Worm (Caenorhabditis elegans) whole organism, midembryonic: ENCODE measurements around the gene str-176.

Experiments used
- T22C8.4 ChIP-seq: fragments of 200-800 bp; sonication (Bioruptor generic); IDR thresholded peaks from 2 replicates; pipeline ENCODE4 v1.3.6; 2022; ENCODE audit warnings: missing genetic modification characterization, missing compliant biosample characterization
- cog-1 ChIP-seq: sonication (generic microtip); optimal IDR thresholded peaks from 2 replicates; lab custom pipeline; 2016; ENCODE audit warnings: missing genetic modification characterization, missing compliant biosample characterization
- flt-1 ChIP-seq: fragments of 200-800 bp; sonication (Bioruptor generic); IDR thresholded peaks from 2 replicates; pipeline ENCODE4 v1.3.6; 2022; ENCODE audit warnings: missing genetic modification characterization, missing compliant biosample characterization
- klf-2 ChIP-seq: fragments of 200-800 bp; sonication (Bioruptor generic); conservative IDR thresholded peaks from 2 replicates; pipeline ENCODE4 v1.3.6; 2022; ENCODE audit warnings: missing genetic modification reagents, missing genetic modification characterization, missing compliant biosample characterization
- med-1 ChIP-seq: sonication (generic microtip); optimal IDR thresholded peaks from 2 replicates; lab custom pipeline; 2017; ENCODE audit warnings: missing genetic modification characterization, mild to moderate bottlenecking, missing compliant biosample characterization, antibody characterized with exemption, missing genetic modification reagents; ENCODE audit not compliant: insufficient read depth
- ref-1 ChIP-seq: fragments of 200-800 bp; sonication (Bioruptor generic); conservative IDR thresholded peaks from 2 replicates; pipeline ENCODE4 v1.3.6; 2022; ENCODE audit warnings: missing genetic modification reagents, missing genetic modification characterization, missing compliant biosample characterization
- tab-1 ChIP-seq: fragments of 200-800 bp; sonication (Bioruptor generic); IDR thresholded peaks from 2 replicates; pipeline ENCODE4 v1.3.6; 2022; ENCODE audit warnings: missing genetic modification characterization, missing compliant biosample characterization
- ztf-23 ChIP-seq: fragments of 200-800 bp; sonication (Bioruptor generic); IDR thresholded peaks from 2 replicates; pipeline ENCODE4 v1.3.6; 2022; ENCODE audit warnings: missing genetic modification reagents, missing genetic modification characterization, missing compliant biosample characterization
- ztf-29 ChIP-seq: fragments of 200-800 bp; sonication (Bioruptor generic); IDR thresholded peaks from 2 replicates; pipeline ENCODE4 v1.3.6; 2022; ENCODE audit warnings: missing genetic modification reagents, missing genetic modification characterization, missing compliant biosample characterization

str-176 gene

ce11 chrIV:8492242-8492641, 28.6 kb upstream of the str-176 start, which contains the start of gene sru-7:
sru-7 (plus strand) TSS chrIV:8492542.
- TF ChIP-seq klf-2 (no peak), flt-1 (GFP tag; lab: Robert Waterston, UW) (no peak), tab-1 (no peak), T22C8.4 (no peak), med-1 (no peak), cog-1 (tag; lab: Kevin White, UChicago) (no peak), ztf-29 (GFP tag; lab: Robert Waterston, UW) (no peak), ref-1 (GFP tag; lab: Robert Waterston, UW) (no peak), ztf-23 (GFP tag; lab: Robert Waterston, UW) (no peak)

- TF ChIP-seq ref-1 (GFP tag; lab: Robert Waterston, UW) (no peak), cog-1 (tag; lab: Kevin White, UChicago) (no peak), T22C8.4 (no peak)
These were observed 26.3 kb upstream of the str-176 start, which contains the start of gene srlf-2 for ce11 chrIV:8489915-8490314. srlf-2 (plus strand) TSS chrIV:8490215.

- TF ChIP-seq ref-1 (GFP tag; lab: Robert Waterston, UW) (no peak), ztf-29 (GFP tag; lab: Robert Waterston, UW) (no peak), klf-2 (no peak), T22C8.4 (no peak), ztf-23 (GFP tag; lab: Robert Waterston, UW) (no peak), flt-1 (GFP tag; lab: Robert Waterston, UW) (no peak), cog-1 (tag; lab: Kevin White, UChicago) (no peak), med-1 (no peak), tab-1 (no peak)
These were observed 24.4 kb upstream of the str-176 start for ce11 chrIV:8488043-8488442.

ce11 chrIV:8487183-8487582, 23.6 kb upstream of the str-176 start, which contains the start of gene srlf-3:
srlf-3 (plus strand) TSS chrIV:8487483.
- TF ChIP-seq ref-1 (GFP tag; lab: Robert Waterston, UW) = no peak
- no peak for TF ChIP-seq cog-1 (tag; lab: Kevin White, UChicago)
- no peak for TF ChIP-seq flt-1 (GFP tag; lab: Robert Waterston, UW)
- TF ChIP-seq tab-1 = no peak
- no peak for TF ChIP-seq ztf-23 (GFP tag; lab: Robert Waterston, UW)
- TF ChIP-seq ztf-29 (GFP tag; lab: Robert Waterston, UW) = no peak
- TF ChIP-seq T22C8.4 = no peak
- no peak for TF ChIP-seq med-1
- TF ChIP-seq klf-2 = no peak

ce11 chrIV:8481308-8481707, 17.7 kb upstream of the str-176 start, which contains the start of gene spp-8:
spp-8 (plus strand) TSS chrIV:8481664.
- TF ChIP-seq flt-1 (GFP tag; lab: Robert Waterston, UW) = no peak

- TF ChIP-seq flt-1 (GFP tag; lab: Robert Waterston, UW) (no peak), cog-1 (tag; lab: Kevin White, UChicago) (no peak)
These were observed 15.7 kb upstream of the str-176 start, which contains the start of gene hlh-12 for ce11 chrIV:8479346-8479745. hlh-12 (minus strand) TSS chrIV:8479446.

ce11 chrIV:8478516-8478915, 14.9 kb upstream of the str-176 start:
- TF ChIP-seq klf-2 (no peak), flt-1 (GFP tag; lab: Robert Waterston, UW) (no peak), cog-1 (tag; lab: Kevin White, UChicago) (no peak), med-1 (no peak), tab-1 (no peak), T22C8.4 (no peak)

ce11 chrIV:8476880-8477279, 13.3 kb upstream of the str-176 start, which contains the start of gene spp-10:
spp-10 (plus strand) TSS chrIV:8477180.
- TF ChIP-seq tab-1 = no peak
- no peak for TF ChIP-seq cog-1 (tag; lab: Kevin White, UChicago)
- TF ChIP-seq klf-2 = no peak
- TF ChIP-seq flt-1 (GFP tag; lab: Robert Waterston, UW) = no peak
- no peak for TF ChIP-seq ztf-23 (GFP tag; lab: Robert Waterston, UW)
- no peak for TF ChIP-seq ztf-29 (GFP tag; lab: Robert Waterston, UW)
- TF ChIP-seq T22C8.4 = no peak

ce11 chrIV:8476166-8476565, 12.6 kb upstream of the str-176 start:
- TF ChIP-seq med-1 = no peak

ce11 chrIV:8475030-8475679, 11.5 kb upstream of the str-176 start:
- TF ChIP-seq flt-1 (GFP tag; lab: Robert Waterston, UW) (no peak), med-1 (no peak), cog-1 (tag; lab: Kevin White, UChicago) (no peak), ztf-23 (GFP tag; lab: Robert Waterston, UW) (no peak), tab-1 (no peak), T22C8.4 (no peak), ref-1 (GFP tag; lab: Robert Waterston, UW) (no peak), ztf-29 (GFP tag; lab: Robert Waterston, UW) (no peak), klf-2 (no peak)

- TF ChIP-seq ztf-23 (GFP tag; lab: Robert Waterston, UW) = no peak
These were observed 10.1 kb upstream of the str-176 start, which contains the start of gene C28C12.11 for ce11 chrIV:8473756-8474155. C28C12.11 (plus strand) TSS chrIV:8474056.
